Worm (Caenorhabditis elegans) whole organism, midembryonic: ENCODE results near the gene str-44.

Experiments
- T22C8.4 ChIP-seq: fragments of 200-800 bp; sonication (Bioruptor generic); IDR thresholded peaks from 2 replicates; pipeline ENCODE4 v1.3.6; 2022; ENCODE audit warnings: missing genetic modification characterization, missing compliant biosample characterization
- cog-1 ChIP-seq: sonication (generic microtip); optimal IDR thresholded peaks from 2 replicates; lab custom pipeline; 2016; ENCODE audit warnings: missing genetic modification characterization, missing compliant biosample characterization
- flt-1 ChIP-seq: fragments of 200-800 bp; sonication (Bioruptor generic); IDR thresholded peaks from 2 replicates; pipeline ENCODE4 v1.3.6; 2022; ENCODE audit warnings: missing genetic modification characterization, missing compliant biosample characterization
- klf-2 ChIP-seq: fragments of 200-800 bp; sonication (Bioruptor generic); conservative IDR thresholded peaks from 2 replicates; pipeline ENCODE4 v1.3.6; 2022; ENCODE audit warnings: missing genetic modification reagents, missing genetic modification characterization, missing compliant biosample characterization
- med-1 ChIP-seq: sonication (generic microtip); optimal IDR thresholded peaks from 2 replicates; lab custom pipeline; 2017; ENCODE audit warnings: missing genetic modification characterization, mild to moderate bottlenecking, missing compliant biosample characterization, antibody characterized with exemption, missing genetic modification reagents; ENCODE audit not compliant: insufficient read depth
- ref-1 ChIP-seq: fragments of 200-800 bp; sonication (Bioruptor generic); conservative IDR thresholded peaks from 2 replicates; pipeline ENCODE4 v1.3.6; 2022; ENCODE audit warnings: missing genetic modification reagents, missing genetic modification characterization, missing compliant biosample characterization
- tab-1 ChIP-seq: fragments of 200-800 bp; sonication (Bioruptor generic); IDR thresholded peaks from 2 replicates; pipeline ENCODE4 v1.3.6; 2022; ENCODE audit warnings: missing genetic modification characterization, missing compliant biosample characterization
- ztf-23 ChIP-seq: fragments of 200-800 bp; sonication (Bioruptor generic); IDR thresholded peaks from 2 replicates; pipeline ENCODE4 v1.3.6; 2022; ENCODE audit warnings: missing genetic modification reagents, missing genetic modification characterization, missing compliant biosample characterization
- ztf-29 ChIP-seq: fragments of 200-800 bp; sonication (Bioruptor generic); IDR thresholded peaks from 2 replicates; pipeline ENCODE4 v1.3.6; 2022; ENCODE audit warnings: missing genetic modification reagents, missing genetic modification characterization, missing compliant biosample characterization

str-44 gene

DNA sequence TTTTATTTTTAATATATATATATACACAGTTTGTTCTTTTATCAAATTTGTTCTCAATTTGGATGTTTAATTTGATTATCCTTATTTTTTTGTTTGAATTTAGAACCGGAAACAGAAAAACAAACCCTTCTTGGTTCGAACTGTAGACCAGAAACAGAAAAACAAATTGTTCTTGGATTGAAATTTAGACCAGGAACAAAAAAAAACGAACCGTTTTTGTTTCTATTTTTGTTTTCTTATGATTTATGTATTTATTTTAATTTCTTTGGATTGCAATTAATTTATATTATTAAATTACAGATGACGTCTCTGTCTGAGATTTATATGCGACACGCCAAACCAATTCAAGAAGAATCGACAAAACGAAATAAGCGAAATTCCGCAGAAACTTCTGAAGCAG is 1.6 kb upstream of the str-44 start, which contains the start of gene C42D4.19:
Gene C42D4.19 (plus strand): TSS at position 301 of the 400 bp plus-strand sequence.
- TF ChIP-seq tab-1 (no peak), klf-2 (GFP tag; lab: Robert Waterston, UW) (no peak), flt-1 (GFP tag; lab: Robert Waterston, UW) (no peak), ztf-23 (GFP tag; lab: Robert Waterston, UW) (no peak), med-1 (GFP tag; lab: Kevin White, UChicago) (no peak), T22C8.4 (GFP tag; lab: Robert Waterston, UW) (no peak), cog-1 (no peak)

DNA sequence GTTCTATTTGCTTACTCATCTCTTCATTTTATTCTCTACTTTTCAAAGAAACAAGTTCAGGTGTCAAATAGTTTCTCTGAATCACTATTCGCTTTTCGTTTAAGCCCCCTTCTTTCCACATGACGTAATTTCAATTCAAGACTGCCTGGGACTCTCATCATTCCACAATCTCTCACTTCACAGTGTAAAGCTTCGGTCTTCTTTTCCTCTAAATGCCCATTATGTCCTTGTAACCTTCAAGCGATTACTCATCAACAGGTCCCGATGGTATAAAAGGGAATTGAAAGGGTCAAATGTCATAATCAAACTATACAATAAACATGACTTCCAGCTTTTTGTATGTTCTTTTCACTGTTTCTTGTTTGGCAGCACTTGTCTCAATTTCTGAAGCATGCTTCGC is 2.0 kb downstream of the str-44 start, which contains the start of gene C42D4.3:
Gene C42D4.3 (plus strand): TSS at position 298 of the 400 bp plus-strand sequence.
- TF ChIP-seq ztf-23 (GFP tag; lab: Robert Waterston, UW), result no peak
- no peak for TF ChIP-seq flt-1 (GFP tag; lab: Robert Waterston, UW)

- TF ChIP-seq flt-1 (GFP tag; lab: Robert Waterston, UW), result no peak
- TF ChIP-seq ztf-23 (GFP tag; lab: Robert Waterston, UW), result no peak
- no peak for TF ChIP-seq med-1 (GFP tag; lab: Kevin White, UChicago)
- no peak for TF ChIP-seq ref-1 (GFP tag; lab: Robert Waterston, UW)
- TF ChIP-seq klf-2 (GFP tag; lab: Robert Waterston, UW), result no peak
- TF ChIP-seq tab-1, result no peak
- no peak for TF ChIP-seq T22C8.4 (GFP tag; lab: Robert Waterston, UW)
- TF ChIP-seq ztf-29, result no peak
- TF ChIP-seq cog-1, result no peak
Measured at ce11 chrIV:7180304-7180703, 3.3 kb downstream of the str-44 start, which contains the start of gene cest-10. TSS of gene cest-10 (plus strand) at chrIV:7180557.

DNA sequence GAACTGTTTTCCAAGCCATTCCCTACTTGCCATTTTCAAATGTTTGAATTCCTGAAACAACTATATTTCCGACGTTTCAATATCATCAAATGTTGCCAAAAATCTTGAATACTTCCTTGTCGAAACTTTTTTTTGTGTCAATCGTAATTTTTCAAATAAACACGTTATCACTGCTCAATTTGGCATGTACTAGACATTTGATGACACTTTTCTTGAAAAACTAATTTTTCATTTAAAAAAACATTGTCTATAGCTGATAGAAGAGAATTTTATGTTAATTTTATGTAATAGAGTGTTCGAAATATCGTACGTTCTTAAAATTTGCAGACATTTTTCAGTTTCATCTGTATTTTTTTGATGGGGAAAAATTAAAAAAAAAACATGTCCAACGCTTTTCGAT is 5.8 kb downstream of the str-44 start:
- TF ChIP-seq flt-1 (GFP tag; lab: Robert Waterston, UW) (no peak), tab-1 (no peak), T22C8.4 (GFP tag; lab: Robert Waterston, UW) (no peak), klf-2 (GFP tag; lab: Robert Waterston, UW) (no peak), med-1 (GFP tag; lab: Kevin White, UChicago) (no peak), ztf-29 (no peak), cog-1 (no peak), ztf-23 (GFP tag; lab: Robert Waterston, UW) (no peak), ref-1 (GFP tag; lab: Robert Waterston, UW) (no peak)

ce11 chrIV:7184597-7184996 is 7.6 kb downstream of the str-44 start, which contains the start of gene clec-179:
TSS of gene clec-179 (minus strand) at chrIV:7184697.
- TF ChIP-seq klf-2 (GFP tag; lab: Robert Waterston, UW), result no peak
- TF ChIP-seq ztf-29, result no peak
- no peak for TF ChIP-seq cog-1
- no peak for TF ChIP-seq ztf-23 (GFP tag; lab: Robert Waterston, UW)
- no peak for TF ChIP-seq tab-1
- TF ChIP-seq med-1 (GFP tag; lab: Kevin White, UChicago), result no peak
- TF ChIP-seq ref-1 (GFP tag; lab: Robert Waterston, UW), result no peak
- no peak for TF ChIP-seq T22C8.4 (GFP tag; lab: Robert Waterston, UW)
- TF ChIP-seq flt-1 (GFP tag; lab: Robert Waterston, UW), result no peak

- no peak for TF ChIP-seq cog-1
- no peak for TF ChIP-seq flt-1 (GFP tag; lab: Robert Waterston, UW)
- TF ChIP-seq ztf-29, result no peak
- no peak for TF ChIP-seq tab-1
- TF ChIP-seq med-1 (GFP tag; lab: Kevin White, UChicago), result no peak
- TF ChIP-seq T22C8.4 (GFP tag; lab: Robert Waterston, UW), result no peak
Measured at ce11 chrIV:7186756-7187155, 9.8 kb downstream of the str-44 start, which contains the start of gene str-249. TSS of gene str-249 (minus strand) at chrIV:7186856.

- TF ChIP-seq klf-2 (GFP tag; lab: Robert Waterston, UW) (no peak), med-1 (GFP tag; lab: Kevin White, UChicago) (no peak), ref-1 (GFP tag; lab: Robert Waterston, UW) (no peak), tab-1 (no peak), cog-1 (no peak), ztf-23 (GFP tag; lab: Robert Waterston, UW) (no peak), flt-1 (GFP tag; lab: Robert Waterston, UW) (no peak), ztf-29 (no peak), T22C8.4 (GFP tag; lab: Robert Waterston, UW) (no peak)
Measured at ce11 chrIV:7188030-7188429, 11.0 kb downstream of the str-44 start, which contains the start of gene C42D4.13. TSS of gene C42D4.13 (minus strand) at chrIV:7188130.

DNA sequence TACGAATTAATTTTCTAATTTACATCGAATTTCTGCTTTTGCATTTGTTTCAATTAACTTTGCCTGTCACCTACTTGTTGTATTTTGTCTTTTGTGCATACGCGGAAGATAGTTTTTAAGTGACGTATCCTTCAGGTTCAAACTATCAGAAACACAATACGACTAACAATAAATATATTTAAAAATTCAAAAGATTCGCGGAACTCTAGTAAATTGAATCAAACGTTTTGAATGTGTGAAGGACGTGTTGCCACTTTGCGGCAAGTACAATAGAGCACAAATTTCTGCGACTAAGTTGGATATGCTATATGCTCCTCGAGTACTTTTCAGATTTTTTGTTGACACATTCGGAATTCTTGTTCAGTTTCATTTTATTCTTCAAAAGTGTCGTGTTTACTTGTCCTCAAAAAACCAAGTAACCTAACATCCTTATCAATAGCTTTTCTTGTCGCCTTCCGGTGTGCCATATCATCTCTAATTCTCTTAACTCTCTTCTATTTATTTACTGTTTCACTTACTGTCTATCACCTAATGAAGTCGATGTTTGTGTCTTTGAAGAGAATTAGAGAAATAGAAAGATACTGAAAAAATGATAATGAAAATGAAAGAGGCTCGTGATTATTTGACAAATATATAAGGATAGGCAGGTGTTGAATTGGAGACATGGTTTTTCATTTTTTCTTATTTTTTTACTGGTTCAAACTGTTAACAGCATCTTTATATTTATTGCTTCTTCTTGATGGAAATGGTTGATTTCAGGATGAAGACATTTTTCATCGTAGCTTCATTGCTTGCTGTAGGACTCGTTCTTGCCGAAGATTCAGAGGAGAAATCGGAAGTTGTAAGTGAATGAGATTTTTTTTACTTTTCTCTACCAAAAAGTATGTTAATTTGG is 11.8 kb downstream of the str-44 start, which contains the start of gene srlf-7:
Gene srlf-7 (plus strand): TSS at position 760 of the 895 bp plus-strand sequence.
- no peak for TF ChIP-seq klf-2 (GFP tag; lab: Robert Waterston, UW)
- no peak for TF ChIP-seq T22C8.4 (GFP tag; lab: Robert Waterston, UW)
- TF ChIP-seq med-1 (GFP tag; lab: Kevin White, UChicago), result no peak
- TF ChIP-seq flt-1 (GFP tag; lab: Robert Waterston, UW), result no peak
- TF ChIP-seq tab-1, result no peak
- no peak for TF ChIP-seq cog-1
- no peak for TF ChIP-seq ref-1 (GFP tag; lab: Robert Waterston, UW)

DNA sequence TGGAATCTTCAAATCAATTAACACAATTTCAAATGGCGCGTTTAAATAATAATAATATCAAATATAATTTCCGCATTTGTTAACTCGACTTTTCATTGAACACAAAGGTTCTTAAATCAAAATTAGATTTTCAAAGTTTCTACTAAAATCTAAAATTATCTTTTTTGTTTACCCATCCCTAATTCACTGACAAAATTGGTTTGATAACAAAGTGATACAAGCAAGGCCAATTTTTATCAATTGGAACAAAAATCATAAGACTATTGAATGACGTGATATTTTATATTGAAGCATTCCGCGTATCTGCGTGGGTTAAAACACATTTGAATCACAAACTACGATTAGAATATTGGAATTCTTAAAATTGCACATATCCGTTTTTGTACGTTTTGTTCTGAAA is 13.4 kb downstream of the str-44 start:
- TF ChIP-seq T22C8.4 (GFP tag; lab: Robert Waterston, UW) (no peak), tab-1 (no peak), med-1 (GFP tag; lab: Kevin White, UChicago) (no peak), klf-2 (GFP tag; lab: Robert Waterston, UW) (no peak), ref-1 (GFP tag; lab: Robert Waterston, UW) (no peak), cog-1 (no peak), ztf-29 (no peak)
